Fruit fly (Drosophila melanogaster) whole organism, embryonic: ENCODE measurements around the gene tutl.

Experiments
- Ada2b ChIP-seq: fragments of 200-800 bp; sonication (Bioruptor generic); IDR thresholded peaks from 2 replicates; pipeline ENCODE4 v1.3.6; 2022; ENCODE audit warnings: missing biosample characterization, missing genetic modification characterization
- Aef1 ChIP-seq: fragments of 200-800 bp; sonication (Bioruptor generic); IDR thresholded peaks from 3 replicates; pipeline ENCODE4 v1.3.6; 2022; ENCODE audit warnings: missing biosample characterization, missing genetic modification characterization
- BEAF-32 ChIP-seq: fragments of 200-800 bp; sonication (Bioruptor generic); optimal IDR thresholded peaks from 3 replicates; lab custom pipeline; 2017; ENCODE audit warnings: missing biosample characterization, missing genetic modification characterization, mild to moderate bottlenecking, moderate library complexity, missing genetic modification reagents
- Blimp-1 ChIP-seq: fragments of 200-800 bp; sonication (Bioruptor generic); optimal IDR thresholded peaks from 3 replicates; lab custom pipeline; 2018; ENCODE audit warnings: missing biosample characterization, missing genetic modification characterization, mild to moderate bottlenecking, moderate library complexity, missing genetic modification reagents
- Bteb2 ChIP-seq: fragments of 200-800 bp; sonication (Bioruptor generic); optimal IDR thresholded peaks from 2 replicates; lab custom pipeline; 2016; ENCODE audit warnings: missing biosample characterization, missing genetic modification characterization
- CG1233 ChIP-seq: fragments of 200-800 bp; sonication (Bioruptor generic); optimal IDR thresholded peaks from 4 replicates; lab custom pipeline; 2018; ENCODE audit warnings: missing biosample characterization, mild to moderate bottlenecking, missing genetic modification characterization
- CG15479 ChIP-seq: fragments of 200-800 bp; sonication (Bioruptor generic); optimal IDR thresholded peaks from 3 replicates; lab custom pipeline; 2019; ENCODE audit warnings: missing biosample characterization, mild to moderate bottlenecking, missing genetic modification characterization, moderate library complexity
- CG17568 ChIP-seq: fragments of 200-800 bp; sonication (Bioruptor generic); optimal IDR thresholded peaks from 2 replicates; lab custom pipeline; 2018; ENCODE audit warnings: missing biosample characterization, mild to moderate bottlenecking, missing genetic modification characterization, moderate library complexity
- CG1792 ChIP-seq: fragments of 200-800 bp; sonication (Bioruptor generic); optimal IDR thresholded peaks from 2 replicates; lab custom pipeline; 2016; ENCODE audit warnings: missing biosample characterization, missing genetic modification characterization
- CG18262 ChIP-seq: fragments of 200-800 bp; optimal IDR thresholded peaks from 3 replicates; lab custom pipeline; 2019; ENCODE audit warnings: missing biosample characterization, mild to moderate bottlenecking, missing genetic modification characterization, moderate library complexity
- CG2116 ChIP-seq: fragments of 200-800 bp; sonication (Bioruptor generic); optimal IDR thresholded peaks from 3 replicates; lab custom pipeline; 2018; ENCODE audit warnings: missing biosample characterization, mild to moderate bottlenecking, missing genetic modification characterization
- CG2678 ChIP-seq: fragments of 200-800 bp; sonication (Bioruptor generic); optimal IDR thresholded peaks from 3 replicates; lab custom pipeline; 2019; ENCODE audit warnings: missing biosample characterization, mild to moderate bottlenecking, missing genetic modification characterization, moderate library complexity
- CG30431 ChIP-seq: fragments of 200-800 bp; sonication (Bioruptor generic); optimal IDR thresholded peaks from 2 replicates; lab custom pipeline; 2017; ENCODE audit warnings: missing biosample characterization, missing genetic modification characterization
- CG3163 ChIP-seq: fragments of 200-800 bp; sonication (Bioruptor generic); optimal IDR thresholded peaks from 3 replicates; lab custom pipeline; 2016; ENCODE audit warnings: missing biosample characterization, missing genetic modification characterization
- CG3726 ChIP-seq: fragments of 200-800 bp; sonication (Bioruptor generic); IDR thresholded peaks from 3 replicates; pipeline ENCODE4, ENCODE4 v1.3.6; 2022; ENCODE audit warnings: missing biosample characterization, missing genetic modification characterization
- CG43689 ChIP-seq: fragments of 200-800 bp; sonication (Bioruptor generic); IDR thresholded peaks from 2 replicates; pipeline ENCODE4 v1.3.6; 2022; ENCODE audit warnings: missing biosample characterization, missing genetic modification characterization
- CG6175 ChIP-seq: fragments of 200-800 bp; sonication (Bioruptor generic); IDR thresholded peaks from 3 replicates; pipeline ENCODE4 v1.3.6; 2022; ENCODE audit warnings: missing biosample characterization, missing genetic modification characterization
- CG7786 ChIP-seq: fragments of 200-800 bp; sonication (Bioruptor generic); optimal IDR thresholded peaks from 2 replicates; lab custom pipeline; 2016; ENCODE audit warnings: missing biosample characterization, missing genetic modification characterization
- CG8359 ChIP-seq: fragments of 200-800 bp; sonication (Bioruptor generic); optimal IDR thresholded peaks from 2 replicates; lab custom pipeline; 2017; ENCODE audit warnings: missing biosample characterization, mild to moderate bottlenecking, missing genetic modification characterization, borderline replicate concordance
- CG8924 ChIP-seq: fragments of 200-800 bp; optimal IDR thresholded peaks from 3 replicates; lab custom pipeline; 2019; ENCODE audit warnings: missing biosample characterization, mild to moderate bottlenecking, missing genetic modification characterization, moderate library complexity
- D ChIP-seq, 2 experiments: fragments of 200-800 bp in 1 of 2; fragments of >200 bp in 1 of 2; sonication (Bioruptor generic) in 1 of 2; optimal IDR thresholded peaks; 2 replicates in 1 of 2; 3 replicates in 1 of 2; lab custom pipeline; 2017; ENCODE audit warnings: mild to moderate bottlenecking in 1 of 2, missing biosample characterization in 1 of 2, missing genetic modification characterization in 1 of 2, missing genetic modification reagents in 1 of 2
- D19B ChIP-seq: fragments of 200-800 bp; sonication (Bioruptor generic); optimal IDR thresholded peaks from 2 replicates; lab custom pipeline; 2017; ENCODE audit warnings: missing biosample characterization, mild to moderate bottlenecking, missing genetic modification characterization
- Elba2 ChIP-seq: fragments of 200-800 bp; sonication (Bioruptor generic); optimal IDR thresholded peaks from 3 replicates; lab custom pipeline; 2016; ENCODE audit warnings: missing biosample characterization, missing genetic modification characterization
- Hr39 ChIP-seq: fragments of >200 bp; optimal IDR thresholded peaks from 2 replicates; lab custom pipeline; 2017
- Hr78 ChIP-seq, 2 experiments: fragments of 200-800 bp in 1 of 2; fragments of >200 bp in 1 of 2; sonication (Bioruptor generic) in 1 of 2; optimal IDR thresholded peaks; 2 replicates each; lab custom pipeline; 2017 to 2019; ENCODE audit warnings: missing biosample characterization in 2 of 2, missing genetic modification characterization in 2 of 2, mild to moderate bottlenecking in 1 of 2, moderate library complexity in 1 of 2
- Kr ChIP-seq: fragments of 200-800 bp; sonication (Bioruptor generic); optimal IDR thresholded peaks from 2 replicates; lab custom pipeline; 2017; ENCODE audit warnings: missing biosample characterization, mild to moderate bottlenecking, missing genetic modification characterization
- Myb ChIP-seq: fragments of 200-800 bp; sonication (Bioruptor generic); optimal IDR thresholded peaks from 2 replicates; lab custom pipeline; 2016; ENCODE audit warnings: missing biosample characterization, missing genetic modification characterization
- Six4 ChIP-seq: fragments of 200-800 bp; sonication (Bioruptor generic); optimal IDR thresholded peaks from 2 replicates; lab custom pipeline; 2016; ENCODE audit warnings: missing biosample characterization, missing genetic modification characterization
- Stat92E ChIP-seq, 3 experiments: fragments of >200 bp in 2 of 3; fragments of 200-800 bp in 1 of 3; sonication (Bioruptor generic) in 1 of 3; optimal IDR thresholded peaks; 2 replicates each; lab custom pipeline; 2017 to 2019; ENCODE audit warnings: missing biosample characterization in 3 of 3, missing genetic modification characterization in 3 of 3, mild to moderate bottlenecking in 1 of 3, moderate library complexity in 1 of 3
- ac ChIP-seq: fragments of 200-800 bp; sonication (Bioruptor generic); optimal IDR thresholded peaks from 3 replicates; lab custom pipeline; 2017; ENCODE audit warnings: missing biosample characterization, mild to moderate bottlenecking, missing genetic modification characterization
- cad ChIP-seq: fragments of >200 bp; optimal IDR thresholded peaks from 2 replicates; lab custom pipeline; 2017; ENCODE audit warnings: missing biosample characterization, missing genetic modification characterization
- dati ChIP-seq: fragments of 200-800 bp; sonication (Bioruptor generic); IDR thresholded peaks from 2 replicates; pipeline ENCODE4 v1.3.6; 2022; ENCODE audit warnings: missing biosample characterization, missing genetic modification characterization
- dmrt11E ChIP-seq: fragments of 200-800 bp; sonication (Bioruptor generic); optimal IDR thresholded peaks from 3 replicates; lab custom pipeline; 2018; ENCODE audit warnings: missing biosample characterization, mild to moderate bottlenecking, missing genetic modification characterization, moderate library complexity
- dysf ChIP-seq: fragments of 200-800 bp; sonication (Bioruptor generic); IDR thresholded peaks from 3 replicates; pipeline ENCODE4 v1.3.6; 2022; ENCODE audit warnings: missing biosample characterization, missing genetic modification characterization
- kni ChIP-seq: fragments of 200-800 bp; sonication (Bioruptor generic); optimal IDR thresholded peaks from 3 replicates; lab custom pipeline; 2017; ENCODE audit warnings: mild to moderate bottlenecking, missing biosample characterization, missing genetic modification reagents, missing genetic modification characterization
- lbe ChIP-seq: fragments of 200-800 bp; sonication (Bioruptor generic); optimal IDR thresholded peaks from 2 replicates; lab custom pipeline; 2016; ENCODE audit warnings: missing biosample characterization, mild to moderate bottlenecking, missing genetic modification characterization
- oc ChIP-seq: fragments of 200-800 bp; sonication (Bioruptor generic); optimal IDR thresholded peaks from 2 replicates; lab custom pipeline; 2018; ENCODE audit warnings: missing biosample characterization, mild to moderate bottlenecking, missing genetic modification characterization, moderate library complexity
- odd ChIP-seq: fragments of 200-800 bp; sonication (Bioruptor generic); optimal IDR thresholded peaks from 2 replicates; lab custom pipeline; 2017; ENCODE audit warnings: missing biosample characterization, mild to moderate bottlenecking, missing genetic modification characterization
- prd ChIP-seq, 3 experiments: fragments of >200 bp in 2 of 3; fragments of 200-800 bp in 1 of 3; sonication (Bioruptor generic) in 1 of 3; optimal IDR thresholded peaks in 2 of 3; IDR thresholded peaks in 1 of 3; 2 replicates in 2 of 3; 3 replicates in 1 of 3; pipeline versions ENCODE4 v1.3.6 to Lab custom; 2017 to 2022; ENCODE audit warnings: missing biosample characterization in 1 of 3, missing genetic modification characterization in 1 of 3
- sens ChIP-seq: fragments of 200-800 bp; sonication (Bioruptor generic); peaks from one replicate; lab custom pipeline; 2016; ENCODE audit warnings: missing biosample characterization, missing genetic modification characterization
- tll ChIP-seq, 2 experiments: fragments of 200-800 bp in 1 of 2; fragments of >200 bp in 1 of 2; sonication (Bioruptor generic) in 1 of 2; optimal IDR thresholded peaks; 2 replicates each; lab custom pipeline; 2017 to 2019; ENCODE audit warnings: missing biosample characterization in 2 of 2, missing genetic modification characterization in 2 of 2, mild to moderate bottlenecking in 1 of 2, moderate library complexity in 1 of 2
- tna ChIP-seq: fragments of 200-800 bp; sonication (Bioruptor generic); IDR thresholded peaks from 2 replicates; pipeline ENCODE4 v1.3.6; 2022; ENCODE audit warnings: missing biosample characterization, missing genetic modification characterization; ENCODE audit not compliant: partially characterized antibody
- twi ChIP-seq: fragments of 200-800 bp; optimal IDR thresholded peaks from 2 replicates; lab custom pipeline; 2019; ENCODE audit warnings: missing biosample characterization, mild to moderate bottlenecking, missing genetic modification characterization, moderate library complexity
- zen ChIP-seq: fragments of 200-800 bp; sonication (Bioruptor generic); optimal IDR thresholded peaks from 3 replicates; lab custom pipeline; 2018; ENCODE audit warnings: missing biosample characterization, mild to moderate bottlenecking, missing genetic modification characterization, moderate library complexity
- zfh1 ChIP-seq: fragments of 200-800 bp; sonication (Bioruptor generic); IDR thresholded peaks from 3 replicates; pipeline ENCODE4 v1.3.6; 2022; ENCODE audit warnings: missing biosample characterization, missing genetic modification characterization

tutl gene

DNA sequence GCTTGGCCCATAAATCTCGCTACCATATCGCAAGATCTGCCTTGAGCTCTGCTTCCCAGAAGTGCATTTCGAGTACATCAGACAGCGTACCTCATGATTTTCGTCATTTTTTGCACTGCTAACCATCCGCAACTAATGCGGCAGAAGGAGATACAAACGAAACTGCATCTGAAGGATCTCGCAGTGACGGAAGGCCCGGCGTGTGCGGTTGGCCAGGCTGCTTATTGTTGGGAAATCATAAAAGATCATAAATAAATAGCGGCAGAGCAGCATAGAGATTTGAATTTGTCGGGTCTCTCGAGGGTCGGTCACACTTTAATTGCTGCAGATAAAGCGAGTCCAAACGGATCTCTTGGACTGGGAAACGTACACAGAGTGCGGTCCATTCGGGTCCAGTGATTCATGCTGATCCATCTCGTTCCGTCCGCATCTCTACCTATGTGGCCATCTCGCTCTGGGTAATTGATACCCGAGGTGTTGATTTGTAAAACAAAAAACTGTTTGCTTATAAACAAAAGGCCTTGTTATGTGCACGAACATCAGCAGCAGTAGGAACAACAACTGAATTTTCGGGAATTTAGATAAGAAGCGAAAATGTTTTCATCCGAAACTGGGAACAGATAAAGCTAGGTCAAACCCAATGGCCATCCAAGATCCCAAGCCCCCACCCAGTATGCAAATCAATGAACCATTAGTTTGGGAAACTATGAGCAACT, 85.8 kb downstream of the tutl start (continued):
- TF ChIP-seq Bteb2 (no peak), CG30431 (GFP tag; lab: Kevin White, UChicago) (no peak), cad (peak; percentile 95), zfh1 (GFP tag; lab: Robert Waterston, UW) (no peak), CG1792 (GFP tag; lab: Kevin White, UChicago) (no peak), Stat92E (GFP tag; optimal IDR thresholded peaks at IDR 0.05; lab: Kevin White, UChicago) (peak in 1 of 3 experiments; percentile 68), CG3163 (no peak), odd (GFP tag; lab: Kevin White, UChicago) (peak; percentile 25), BEAF-32 (no peak), Ada2b (GFP tag; lab: Robert Waterston, UW) (no peak), ac (GFP tag; lab: Kevin White, UChicago) (peak; percentile 1), Hr78 (GFP tag; optimal IDR thresholded peaks at IDR 0.05; lab: Kevin White, UChicago) (peak in 1 of 2 experiments; percentile 29), CG7786 (GFP tag; lab: Kevin White, UChicago) (no peak), oc (no peak), tll (GFP tag; optimal IDR thresholded peaks at IDR 0.05; lab: Kevin White, UChicago) (peak in 1 of 2 experiments; percentile 89), CG15479 (GFP tag; lab: Kevin White, UChicago) (peak; percentile 99), CG8924 (tag; lab: Kevin White, UChicago) (peak; percentile 28), dati (no peak), CG8359 (GFP tag; lab: Kevin White, UChicago) (no peak), zen (tag; lab: Kevin White, UChicago) (peak; percentile 93), Hr39 (lab: Kevin White, UChicago) (no peak), CG43689 (GFP tag; lab: Robert Waterston, UW) (no peak), lbe (GFP tag; lab: Kevin White, UChicago) (no peak), Kr (GFP tag; lab: Kevin White, UChicago) (peak; percentile 70)

DNA sequence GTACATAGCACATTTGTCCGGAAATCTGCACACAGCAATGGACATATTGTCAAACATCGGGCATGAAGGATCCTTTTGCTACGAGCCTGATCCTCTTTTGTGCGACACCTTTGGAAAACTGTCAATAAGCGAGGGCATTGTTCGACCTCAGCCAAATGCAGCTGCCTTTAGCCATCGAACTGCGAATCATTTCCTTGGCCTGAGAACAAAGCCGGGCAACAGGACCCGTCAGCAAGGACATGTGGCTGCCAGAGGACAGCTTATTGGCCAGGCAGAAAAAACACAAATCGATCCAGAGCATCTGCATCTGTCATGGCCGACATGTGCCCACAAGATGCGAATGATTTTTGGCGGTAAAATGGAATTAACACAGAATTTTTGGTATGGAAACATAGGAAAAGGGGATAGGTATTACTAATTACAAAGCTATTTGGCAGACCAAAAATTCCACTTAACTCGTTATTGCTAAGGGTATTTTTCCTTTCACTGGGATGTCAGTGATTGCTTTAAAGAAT, 87.1 kb downstream of the tutl start:
- no peak for TF ChIP-seq D19B (GFP tag; lab: Kevin White, UChicago)
- peak; percentile 61 for TF ChIP-seq ac (GFP tag; lab: Kevin White, UChicago)
- TF ChIP-seq twi (tag; lab: Kevin White, UChicago) = peak; percentile 99
- peak; percentile 73 for TF ChIP-seq Elba2 (GFP tag; lab: Kevin White, UChicago)
- no peak for TF ChIP-seq Blimp-1 (GFP tag; lab: Kevin White, UChicago)
- no peak for TF ChIP-seq CG3726 (GFP tag; lab: Robert Waterston, UW)

DNA sequence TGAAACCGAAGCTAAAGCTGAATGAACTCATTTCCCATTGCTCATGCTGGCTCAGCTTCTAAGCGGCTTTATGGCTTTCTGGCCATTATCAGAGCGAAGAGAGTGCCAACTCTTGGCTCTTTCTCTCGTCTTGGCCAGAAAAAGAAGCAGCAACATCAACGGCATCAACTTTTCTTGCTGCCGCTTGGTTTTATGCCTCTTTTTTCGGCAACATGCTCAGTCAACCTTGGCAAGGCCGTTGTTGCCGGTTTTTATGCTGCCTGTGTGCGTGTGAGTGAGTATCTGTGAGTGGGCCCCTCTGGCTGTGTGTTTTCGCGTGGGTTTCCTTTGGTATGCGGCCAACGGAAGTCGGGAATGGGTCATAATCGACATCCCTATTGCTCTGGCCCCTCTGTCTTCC, 87.6 kb downstream of the tutl start:
- TF ChIP-seq tna (GFP tag; lab: Robert Waterston, UW) (no peak), CG2678 (tag; lab: Kevin White, UChicago) (no peak), prd (optimal IDR thresholded peaks at IDR 0.05; lab: Kevin White, UChicago) (no peak), prd (GFP tag; IDR thresholded peaks at IDR 0.05; lab: Robert Waterston, UW) (0 out of 3 replicates have a peak, but pooled peaks have one; percentile 10), sens (peak; percentile 68), Myb (no peak), CG6175 (peak; percentile 47; the same call in 2 of the 3 replicates), CG18262 (tag; lab: Kevin White, UChicago) (no peak), Aef1 (GFP tag; lab: Robert Waterston, UW) (no peak), CG17568 (GFP tag; lab: Kevin White, UChicago) (no peak), Six4 (GFP tag; lab: Kevin White, UChicago) (no peak), CG1792 (GFP tag; lab: Kevin White, UChicago) (no peak), dysf (no peak), dmrt11E (no peak), CG1233 (GFP tag; lab: Kevin White, UChicago) (no peak), kni (GFP tag; lab: Kevin White, UChicago) (no peak), D (optimal IDR thresholded peaks at IDR 0.05; lab: Kevin White, UChicago) (peak; percentile 2), D (GFP tag; optimal IDR thresholded peaks at IDR 0.05; lab: Kevin White, UChicago) (no peak), oc (peak; percentile 72), CG2116 (no peak)
